Worm (Caenorhabditis elegans) whole organism, L3 larva: ENCODE results near the gene tsp-8.

Source experiments
- R02D3.7 ChIP-seq: fragments of 150-350 bp; optimal IDR thresholded peaks from 2 replicates; lab custom pipeline; 2014; ENCODE audit warnings: missing biosample characterization, missing genetic modification characterization
- elt-1 ChIP-seq: fragments of 150-350 bp; optimal IDR thresholded peaks from 2 replicates; lab custom pipeline; 2014; ENCODE audit warnings: missing biosample characterization, missing genetic modification characterization

- no peak for TF ChIP-seq R02D3.7 (tag; lab: Kevin White, UChicago)
- TF ChIP-seq elt-1 (tag; lab: Kevin White, UChicago), result no peak
Measured at ce11 chrX:14743780-14744179, 14.5 kb upstream of the tsp-8 start, which contains the start of gene C05G5.7.
